Worm (Caenorhabditis elegans) whole organism, L4 larva: ENCODE results near the gene C26E6.12.
A peak's percentile ranks its signal among the peaks of the same experiment; 100 is the strongest.
"Not testable (repeated sequence)": the region's sequence is repeated elsewhere in the genome, so short reads cannot be mapped to it uniquely, and the experiment has no call there.

Source experiments
- F49E8.2 ChIP-seq: sonication (generic microtip); optimal IDR thresholded peaks from 2 replicates; lab custom pipeline; 2016; ENCODE audit warnings: missing compliant biosample characterization, mild to moderate bottlenecking, missing genetic modification characterization, borderline replicate concordance
- Y48G9A.11 ChIP-seq: fragments of 200-800 bp; sonication (Bioruptor generic); IDR thresholded peaks from 2 replicates; pipeline ENCODE4 v1.3.6; 2022; ENCODE audit warnings: missing genetic modification reagents, missing genetic modification characterization, missing compliant biosample characterization
- ama-1 ChIP-seq: fragments of 150-350 bp; optimal IDR thresholded peaks from 2 replicates; lab custom pipeline; 2014; ENCODE audit warnings: inconsistent platforms, mixed read lengths
- arid-1 ChIP-seq: fragments of 200-800 bp; sonication (Bioruptor generic); conservative IDR thresholded peaks from 2 replicates; pipeline ENCODE4 v1.3.6; 2022; ENCODE audit warnings: missing genetic modification reagents, missing genetic modification characterization, missing compliant biosample characterization
- ceh-44 ChIP-seq: fragments of 200-800 bp; sonication (Bioruptor generic); IDR thresholded peaks from 2 replicates; pipeline ENCODE4 v1.3.6; 2022; ENCODE audit warnings: missing genetic modification reagents, missing genetic modification characterization, missing compliant biosample characterization
- ces-1 ChIP-seq: fragments of 150-350 bp; sonication (generic microtip); optimal IDR thresholded peaks from 4 replicates; lab custom pipeline; 2014; ENCODE audit warnings: missing biosample characterization, missing genetic modification reagents, missing genetic modification characterization
- cey-2 ChIP-seq: sonication (generic microtip); optimal IDR thresholded peaks from 3 replicates; lab custom pipeline; 2017; ENCODE audit warnings: missing genetic modification characterization, mild to moderate bottlenecking, missing compliant biosample characterization, antibody characterized with exemption, borderline replicate concordance; ENCODE audit not compliant: insufficient read depth
- ctbp-1 ChIP-seq: fragments of 200-800 bp; sonication (Bioruptor generic); IDR thresholded peaks from 2 replicates; pipeline ENCODE4 v1.3.6; 2022; ENCODE audit warnings: missing genetic modification reagents, missing genetic modification characterization, missing compliant biosample characterization
- daf-12 ChIP-seq: fragments of 150-350 bp; optimal IDR thresholded peaks from 2 replicates; lab custom pipeline; 2014; ENCODE audit warnings: missing biosample characterization, missing genetic modification reagents, missing genetic modification characterization
- daf-16 ChIP-seq, 3 experiments: sonication (generic microtip); optimal IDR thresholded peaks; 2 replicates each; lab custom pipeline; 2016 to 2017; ENCODE audit warnings: missing genetic modification characterization in 3 of 3, missing genetic modification reagents in 3 of 3, mild to moderate bottlenecking in 2 of 3, missing compliant biosample characterization in 2 of 3, missing biosample characterization in 1 of 3, moderate library complexity in 1 of 3
- dmd-8 ChIP-seq: fragments of 200-800 bp; sonication (Bioruptor generic); IDR thresholded peaks from 2 replicates; pipeline ENCODE4 v1.3.6; 2022; ENCODE audit warnings: missing genetic modification characterization, missing compliant biosample characterization
- dpl-1 ChIP-seq: fragments of 150-350 bp; optimal IDR thresholded peaks from 2 replicates; lab custom pipeline; 2014; ENCODE audit warnings: missing biosample characterization, missing genetic modification reagents, missing genetic modification characterization
- duxl-1 ChIP-seq: sonication (generic microtip); optimal IDR thresholded peaks from 2 replicates; lab custom pipeline; 2016; ENCODE audit warnings: mild to moderate bottlenecking, missing genetic modification characterization, moderate library complexity, missing compliant biosample characterization; ENCODE audit not compliant: poor library complexity
- dve-1 ChIP-seq: sonication (generic microtip); optimal IDR thresholded peaks from 2 replicates; lab custom pipeline; 2017; ENCODE audit warnings: antibody characterized with exemption, mild to moderate bottlenecking, missing genetic modification characterization, missing compliant biosample characterization; ENCODE audit not compliant: insufficient read depth
- fkh-10 ChIP-seq: fragments of 150-350 bp; optimal IDR thresholded peaks from 2 replicates; lab custom pipeline; 2014; ENCODE audit warnings: missing biosample characterization, missing genetic modification reagents, missing genetic modification characterization
- hlh-30 ChIP-seq: sonication (generic microtip); optimal IDR thresholded peaks from 2 replicates; lab custom pipeline; 2017; ENCODE audit warnings: antibody characterized with exemption, mild to moderate bottlenecking, missing genetic modification characterization, missing compliant biosample characterization; ENCODE audit not compliant: insufficient read depth
- hmg-1.1 ChIP-seq: fragments of 200-800 bp; sonication (Bioruptor generic); IDR thresholded peaks from 2 replicates; pipeline ENCODE4 v1.3.6; 2022; ENCODE audit warnings: missing genetic modification reagents, missing genetic modification characterization, missing compliant biosample characterization
- lin-13 ChIP-seq: fragments of 150-350 bp; optimal IDR thresholded peaks from 2 replicates; lab custom pipeline; 2014; ENCODE audit warnings: missing biosample characterization, missing genetic modification reagents, missing genetic modification characterization
- lsy-2 ChIP-seq, 2 experiments: fragments of 150-350 bp in 1 of 2; sonication (generic microtip) in 1 of 2; optimal IDR thresholded peaks; 2 replicates each; lab custom pipeline; 2014 to 2017; ENCODE audit warnings: missing biosample characterization in 2 of 2, missing genetic modification characterization in 2 of 2
- madf-9 ChIP-seq: fragments of 200-800 bp; sonication (Bioruptor generic); conservative IDR thresholded peaks from 2 replicates; pipeline ENCODE4 v1.3.6; 2022; ENCODE audit warnings: missing genetic modification reagents, missing genetic modification characterization, missing compliant biosample characterization
- mdl-1 ChIP-seq, 2 experiments: fragments of 150-350 bp in 1 of 2; sonication (generic microtip) in 1 of 2; optimal IDR thresholded peaks; 2 replicates each; lab custom pipeline; 2014 to 2017; ENCODE audit warnings: missing biosample characterization in 2 of 2, missing genetic modification characterization in 2 of 2
- nhr-102 ChIP-seq: sonication (generic microtip); optimal IDR thresholded peaks from 2 replicates; lab custom pipeline; 2016; ENCODE audit warnings: mild to moderate bottlenecking, missing genetic modification characterization, moderate library complexity, missing compliant biosample characterization
- nhr-11 ChIP-seq: fragments of 150-350 bp; optimal IDR thresholded peaks from 2 replicates; lab custom pipeline; 2014; ENCODE audit warnings: missing biosample characterization, missing genetic modification characterization
- nhr-237 ChIP-seq: sonication (generic microtip); optimal IDR thresholded peaks from 2 replicates; lab custom pipeline; 2017; ENCODE audit warnings: missing biosample characterization, missing genetic modification characterization
- nhr-48 ChIP-seq: sonication (generic microtip); optimal IDR thresholded peaks from 2 replicates; lab custom pipeline; 2016; ENCODE audit warnings: mild to moderate bottlenecking, missing genetic modification characterization, missing compliant biosample characterization
- nhr-77 ChIP-seq: fragments of 150-350 bp; optimal IDR thresholded peaks from 2 replicates; lab custom pipeline; 2014; ENCODE audit warnings: missing biosample characterization, missing genetic modification characterization
- pha-4 ChIP-seq, 2 experiments: fragments of 150-350 bp in 1 of 2; fragments of 200-800 bp in 1 of 2; sonication (Bioruptor generic) in 1 of 2; IDR thresholded peaks in 1 of 2; optimal IDR thresholded peaks in 1 of 2; 2 replicates each; pipeline versions ENCODE4 v1.3.6 to Lab custom; 2014 to 2022; ENCODE audit warnings: missing genetic modification characterization in 2 of 2, missing genetic modification reagents in 2 of 2, missing biosample characterization in 1 of 2, missing compliant biosample characterization in 1 of 2
- php-3 ChIP-seq: fragments of 200-800 bp; sonication (Bioruptor generic); IDR thresholded peaks from 2 replicates; pipeline ENCODE4 v1.3.6; 2022; ENCODE audit warnings: missing genetic modification reagents, missing genetic modification characterization, missing compliant biosample characterization
- rbr-2 ChIP-seq: sonication (generic microtip); optimal IDR thresholded peaks from 2 replicates; lab custom pipeline; 2016; ENCODE audit warnings: missing genotype, missing genetic modification characterization, missing compliant biosample characterization
- spr-1 ChIP-seq: sonication (generic microtip); optimal IDR thresholded peaks from 2 replicates; lab custom pipeline; 2016; ENCODE audit warnings: mild to moderate bottlenecking, missing genetic modification characterization, missing compliant biosample characterization
- tra-1 ChIP-seq: fragments of 200-800 bp; sonication (Bioruptor generic); IDR thresholded peaks from 2 replicates; pipeline ENCODE4 v1.3.6; 2022; ENCODE audit warnings: missing genetic modification reagents, missing genetic modification characterization, missing compliant biosample characterization
- unc-130 ChIP-seq: sonication (generic microtip); optimal IDR thresholded peaks from 2 replicates; lab custom pipeline; 2016; ENCODE audit warnings: missing genetic modification reagents, missing genetic modification characterization, missing compliant biosample characterization
- unc-62 ChIP-seq, 3 experiments: fragments of 150-350 bp in 1 of 3; sonication (generic microtip); optimal IDR thresholded peaks in 2 of 3; peaks in 1 of 3; 1 replicate in 1 of 3; 2 replicates in 2 of 3; lab custom pipeline; 2014 to 2017; ENCODE audit warnings: missing biosample characterization in 3 of 3, missing genetic modification characterization in 3 of 3, missing genetic modification reagents in 3 of 3, missing genotype in 1 of 3
- zfp-3 ChIP-seq: fragments of 200-800 bp; sonication (Bioruptor generic); conservative IDR thresholded peaks from 2 replicates; pipeline ENCODE4 v1.3.6; 2022; ENCODE audit warnings: missing genetic modification reagents, missing genetic modification characterization, missing compliant biosample characterization
- zip-11 ChIP-seq: fragments of 200-800 bp; sonication (Bioruptor generic); IDR thresholded peaks from 2 replicates; pipeline ENCODE4 v1.3.6; 2022; ENCODE audit warnings: missing genetic modification characterization, missing compliant biosample characterization
- ztf-7 ChIP-seq: fragments of 150-350 bp; optimal IDR thresholded peaks from 2 replicates; lab custom pipeline; 2014; ENCODE audit warnings: missing biosample characterization, missing genetic modification characterization

C26E6.12 gene

ce11 chrIII:4932203-4932699, at the start of gene C26E6.12, which contains the start of gene eri-9:
Gene C26E6.12 (minus strand): TSS chrIII:4932253.
Gene eri-9 (plus strand): TSS chrIII:4932450.
- TF ChIP-seq rbr-2 (tag; lab: Kevin White, UChicago) = no peak
- TF ChIP-seq hmg-1.1 (GFP tag; lab: Robert Waterston, UW) = no peak
- no peak for TF ChIP-seq spr-1 (tag; lab: Kevin White, UChicago)
- no peak for TF ChIP-seq dpl-1 (GFP tag; lab: Kevin White, UChicago)
- no peak for TF ChIP-seq nhr-48 (tag; lab: Kevin White, UChicago)
- TF ChIP-seq unc-62 (GFP tag; optimal IDR thresholded peaks at IDR 0.05 in 1 of 2; lab: Kevin White, UChicago) = no peak
- no peak for TF ChIP-seq unc-62 (tag; optimal IDR thresholded peaks at IDR 0.05; lab: Kevin White, UChicago)
- TF ChIP-seq, all 104 proteins: peak for 0

- TF ChIP-seq ama-1 (lab: Kevin White, UChicago); tra-1; daf-16 (GFP tag; optimal IDR thresholded peaks at IDR 0.05; lab: Kevin White, UChicago); daf-16 (tag; optimal IDR thresholded peaks at IDR 0.05; lab: Kevin White, UChicago): not testable (repeated sequence)
Measured at ce11 chrIII:4980367-4980766, 48.3 kb upstream of the C26E6.12 start, which contains the start of gene C27F2.6. Gene C27F2.6 (minus strand): TSS chrIII:4980467.

ce11 chrIII:4968146-4968545, 36.1 kb upstream of the C26E6.12 start:
- 0 out of 2 replicates have a peak, but pooled peaks have one; percentile 22 for TF ChIP-seq ctbp-1 (GFP tag; lab: Robert Waterston, UW)
- TF ChIP-seq Y48G9A.11 (GFP tag; lab: Robert Waterston, UW) = no peak
- no peak for TF ChIP-seq nhr-48 (tag; lab: Kevin White, UChicago)
- no peak for TF ChIP-seq ceh-44 (GFP tag; lab: Robert Waterston, UW)
- peak in 1 of 2 experiments; percentile 53 for TF ChIP-seq mdl-1 (tag; optimal IDR thresholded peaks at IDR 0.05; lab: Kevin White, UChicago)

- no peak for TF ChIP-seq madf-9 (GFP tag; lab: Robert Waterston, UW)
- no peak for TF ChIP-seq php-3 (GFP tag; lab: Robert Waterston, UW)
- peak; percentile 95 for TF ChIP-seq ces-1 (GFP tag; lab: Kevin White, UChicago)
- TF ChIP-seq nhr-237 (tag; lab: Kevin White, UChicago) = no peak
- TF ChIP-seq lsy-2 (tag; optimal IDR thresholded peaks at IDR 0.05; lab: Kevin White, UChicago) = peak in 1 of 2 experiments; percentile 31
- TF ChIP-seq zip-11 (GFP tag; lab: Robert Waterston, UW) = no peak
- peak; percentile 79 for TF ChIP-seq fkh-10 (GFP tag; lab: Kevin White, UChicago)
- 0 out of 2 replicates have a peak, but pooled peaks have one; percentile 23 for TF ChIP-seq ctbp-1 (GFP tag; lab: Robert Waterston, UW)
Measured at ce11 chrIII:4967236-4967635, 35.2 kb upstream of the C26E6.12 start.

ce11 chrIII:4965271-4965670, 33.2 kb upstream of the C26E6.12 start, which contains the start of gene nca-2:
Gene nca-2 (plus strand): TSS chrIII:4965571.
- TF ChIP-seq pha-4 (GFP tag; IDR thresholded peaks at IDR 0.05; lab: Robert Waterston, UW) (no peak), pha-4 (tag; optimal IDR thresholded peaks at IDR 0.05; lab: Kevin White, UChicago) (no peak)

- peak; percentile 82 for TF ChIP-seq dve-1
- peak; percentile 61 for TF ChIP-seq lin-13 (GFP tag; lab: Kevin White, UChicago)
- TF ChIP-seq F49E8.2 (tag; lab: Kevin White, UChicago) = peak; percentile 19
- TF ChIP-seq dpl-1 (GFP tag; lab: Kevin White, UChicago) = peak; percentile 99
- no peak for TF ChIP-seq cey-2 (tag; lab: Kevin White, UChicago)
- peak; percentile 73 for TF ChIP-seq hlh-30 (tag; lab: Kevin White, UChicago)
- no peak for TF ChIP-seq dmd-8 (GFP tag; lab: Robert Waterston, UW)
- peak in 1 of 2 experiments; percentile 98 for TF ChIP-seq unc-62 (GFP tag; optimal IDR thresholded peaks at IDR 0.05 in 1 of 2; lab: Kevin White, UChicago)
- TF ChIP-seq unc-62 (tag; optimal IDR thresholded peaks at IDR 0.05; lab: Kevin White, UChicago) = no peak
- peak; percentile 84 for TF ChIP-seq nhr-11 (tag; lab: Kevin White, UChicago)
- TF ChIP-seq Y48G9A.11 (GFP tag; lab: Robert Waterston, UW) = no peak
- TF ChIP-seq ztf-7 (tag; lab: Kevin White, UChicago) = peak; percentile 43
- 0 out of 2 replicates have a peak, but pooled peaks have one; percentile 57 for TF ChIP-seq zfp-3 (GFP tag; lab: Robert Waterston, UW)
- TF ChIP-seq fkh-10 (GFP tag; lab: Kevin White, UChicago) = peak; percentile 57
- peak; percentile 77; the same call in 1 of the 2 replicates for TF ChIP-seq arid-1 (GFP tag; lab: Robert Waterston, UW)
- peak; percentile 85 for TF ChIP-seq nhr-102 (tag; lab: Kevin White, UChicago)
- TF ChIP-seq nhr-77 (tag; lab: Kevin White, UChicago) = peak; percentile 52
- TF ChIP-seq unc-130 (GFP tag; lab: Kevin White, UChicago) = peak; percentile 59
- peak; percentile 82 for TF ChIP-seq rbr-2 (tag; lab: Kevin White, UChicago)
- TF ChIP-seq daf-12 (tag; lab: Kevin White, UChicago) = no peak
- TF ChIP-seq duxl-1 = peak; percentile 82
Measured at ce11 chrIII:4962886-4963285, 30.8 kb upstream of the C26E6.12 start, which contains the start of gene C27F2.9. Gene C27F2.9 (minus strand): TSS chrIII:4963044.
